Fruit fly (Drosophila melanogaster): ENCODE results near the gene Lkr.

The Lkr gene

DNA sequence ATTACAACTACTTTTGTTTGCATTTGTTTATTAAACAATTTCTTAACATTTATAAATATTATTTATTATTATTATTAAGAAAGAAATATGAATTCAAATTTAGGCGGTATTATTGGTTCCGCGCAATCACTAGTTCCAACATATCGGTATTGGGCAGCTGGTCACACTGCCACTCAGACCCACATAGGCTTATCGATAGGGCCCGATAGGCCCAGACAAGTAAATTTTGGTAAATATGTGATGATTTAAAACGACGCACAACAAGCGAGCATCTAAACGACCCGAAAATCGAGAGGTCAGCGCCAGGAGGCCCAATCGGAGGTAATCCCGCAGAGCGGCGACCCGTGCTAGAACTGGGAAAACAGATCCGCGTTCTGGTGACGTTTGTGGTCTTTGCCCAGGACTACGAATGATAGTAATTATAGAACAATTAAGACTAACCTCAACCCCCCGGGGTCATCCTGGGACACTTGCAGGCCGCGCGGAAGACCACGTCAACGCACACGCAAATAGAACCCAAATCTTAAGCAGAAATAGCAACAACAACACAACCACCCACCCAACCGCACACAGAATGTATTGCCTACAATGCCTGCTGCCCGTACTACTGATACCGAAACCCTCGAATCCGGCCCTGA lies 36.0 kb upstream of the Lkr start, which contains the start of gene bc10 (continued):
- TF ChIP-seq oc (tag; optimal IDR thresholded peaks at IDR 0.05) (no peak), CG3847 (GFP tag; IDR thresholded peaks at IDR 0.05) (0 out of 2 replicates have a peak, but pooled peaks have one; percentile 26), crp (GFP tag; optimal IDR thresholded peaks at IDR 0.05) (peak in 1 of 2 experiments; percentile 50), knrl (GFP tag; IDR thresholded peaks at IDR 0.05; ENCODE audit: partially characterized antibody) (peak; percentile 86), HmgZ (tag; optimal IDR thresholded peaks at IDR 0.05) (peak; percentile 55), Pdp1 (GFP tag; optimal IDR thresholded peaks at IDR 0.05) (no peak), Myb (GFP tag; optimal IDR thresholded peaks at IDR 0.05) (no peak), sens (GFP tag) (peak; percentile 28), CG1529 (GFP tag; optimal IDR thresholded peaks at IDR 0.05) (no peak), pzg (GFP tag; optimal IDR thresholded peaks at IDR 0.05) (peak; percentile 85), tgo (GFP tag; IDR thresholded peaks at IDR 0.05) (no peak), Nf-YA (GFP tag; IDR thresholded peaks at IDR 0.05) (no peak), CG34376 (GFP tag; optimal IDR thresholded peaks at IDR 0.05) (no peak), CG4617 (GFP tag; optimal IDR thresholded peaks at IDR 0.05; ENCODE audit: borderline replicate concordance) (peak; percentile 75), CG4282 (GFP tag; optimal IDR thresholded peaks at IDR 0.05) (no peak), otp (GFP tag; IDR thresholded peaks at IDR 0.05) (no peak), CG10543 (GFP tag; optimal IDR thresholded peaks at IDR 0.05) (no peak), CG17612 (GFP tag; IDR thresholded peaks at IDR 0.05) (no peak), CG13894 (tag; optimal IDR thresholded peaks at IDR 0.05) (peak; percentile 29), CG34422 (GFP tag; IDR thresholded peaks at IDR 0.05) (no peak), tna (GFP tag; IDR thresholded peaks at IDR 0.05; ENCODE audit: partially characterized antibody) (peak; percentile 68; the same call in 1 of the 2 replicates), Meics (GFP tag; optimal IDR thresholded peaks at IDR 0.05) (no peak), CG16813 (GFP tag; IDR thresholded peaks at IDR 0.05; ENCODE audit: partially characterized antibody) (peak; percentile 82), br (optimal IDR thresholded peaks at IDR 0.05) (no peak), gce (GFP tag; IDR thresholded peaks at IDR 0.05) (no peak), luna (GFP tag; optimal IDR thresholded peaks at IDR 0.05) (no peak), dati (GFP tag; IDR thresholded peaks at IDR 0.05) (no peak), CG4328 (GFP tag; optimal IDR thresholded peaks at IDR 0.05) (no peak), amos (GFP tag; IDR thresholded peaks at IDR 0.05; ENCODE audit: partially characterized antibody) (peak; percentile 93), CG7372 (GFP tag; IDR thresholded peaks at IDR 0.05) (no peak), Taf1 (GFP tag; IDR thresholded peaks at IDR 0.05) (no peak), vnd (GFP tag; IDR thresholded peaks at IDR 0.05; ENCODE audit: partially characterized antibody) (peak; percentile 76), CG6791 (GFP tag; IDR thresholded peaks at IDR 0.05; ENCODE audit: partially characterized antibody) (peak; percentile 87), CG18619 (GFP tag; optimal IDR thresholded peaks at IDR 0.05) (no peak), CG18011 (GFP tag; optimal IDR thresholded peaks at IDR 0.05) (no peak), Lpt (GFP tag; optimal IDR thresholded peaks at IDR 0.05) (no peak), Ets65A (GFP tag) (no peak), CG2116 (GFP tag; optimal IDR thresholded peaks at IDR 0.05) (peak; percentile 61), pho (GFP tag; optimal IDR thresholded peaks at IDR 0.05) (no peak), hb (GFP tag; IDR thresholded peaks at IDR 0.05; ENCODE audit: partially characterized antibody) (peak; percentile 69; the same call in 2 of the 3 replicates), Ets97D (GFP tag; optimal IDR thresholded peaks at IDR 0.05) (peak; percentile 1), ranshi (GFP tag; IDR thresholded peaks at IDR 0.05) (no peak), Dref (GFP tag; IDR thresholded peaks at IDR 0.05) (peak; percentile 88), aop (GFP tag; IDR thresholded peaks at IDR 0.05) (no peak), CG17802 (tag; optimal IDR thresholded peaks at IDR 0.05) (no peak), crc (GFP tag; optimal IDR thresholded peaks at IDR 0.05) (no peak), pb (GFP tag; optimal IDR thresholded peaks at IDR 0.05) (no peak), Rfx (GFP tag; IDR thresholded peaks at IDR 0.05) (no peak), CG6683 (GFP tag; optimal IDR thresholded peaks at IDR 0.05) (no peak), HLH4C (GFP tag; IDR thresholded peaks at IDR 0.05; ENCODE audit: partially characterized antibody) (peak; percentile 78; the same call in 2 of the 3 replicates)

Measured in whole organism, embryonic.